Worm (Caenorhabditis elegans): ENCODE data around the gene F29A7.6.

The F29A7.6 gene

ce11 chrII:2756351-2756750 is 3.9 kb upstream of the F29A7.6 start:
- TF ChIP-seq grh-1 (GFP tag; IDR thresholded peaks at IDR 0.05) (no peak), zip-4 (GFP tag; optimal IDR thresholded peaks at IDR 0.05) (no peak), nhr-28 (tag; optimal IDR thresholded peaks at IDR 0.05) (no peak)

ce11 chrII:2754595-2754994 is 2.2 kb upstream of the F29A7.6 start:
- no peak for TF ChIP-seq fkh-4 (tag; optimal IDR thresholded peaks at IDR 0.05; ENCODE audit: borderline replicate concordance)
- no peak for TF ChIP-seq nhr-90 (tag; optimal IDR thresholded peaks at IDR 0.05; ENCODE audit: poor library complexity)
- TF ChIP-seq efl-1 (optimal IDR thresholded peaks at IDR 0.05) = no peak
- no peak for TF ChIP-seq efl-1 (GFP tag; optimal IDR thresholded peaks at IDR 0.05 in 1 of 2)
- TF ChIP-seq F16B12.6 (tag; optimal IDR thresholded peaks at IDR 0.05) = no peak
- no peak for TF ChIP-seq nhr-47 (tag; optimal IDR thresholded peaks at IDR 0.05)
- TF ChIP-seq ceh-8 (GFP tag; optimal IDR thresholded peaks at IDR 0.05) = no peak
- no peak for TF ChIP-seq ceh-63 (GFP tag; optimal IDR thresholded peaks at IDR 0.05)

ce11 chrII:2752999-2753398 is 588 bp upstream of the F29A7.6 start, which contains the start of gene F29A7.3:
TSS of gene F29A7.3 (plus strand) at chrII:2753299.
- TF ChIP-seq grh-1 (GFP tag; IDR thresholded peaks at IDR 0.05) (no peak), nhr-19 (GFP tag; conservative IDR thresholded peaks at IDR 0.05) (no peak), ceh-63 (GFP tag; optimal IDR thresholded peaks at IDR 0.05) (no peak), tbx-2 (tag; optimal IDR thresholded peaks at IDR 0.05) (no peak), nhr-76 (tag; optimal IDR thresholded peaks at IDR 0.05) (no peak), unc-86 (tag; optimal IDR thresholded peaks at IDR 0.05) (no peak), ceh-8 (GFP tag; optimal IDR thresholded peaks at IDR 0.05) (no peak), sptf-1 (tag; optimal IDR thresholded peaks at IDR 0.05) (no peak), hlh-4 (tag; optimal IDR thresholded peaks at IDR 0.05) (no peak), snpc-4 (tag; optimal IDR thresholded peaks at IDR 0.05) (no peak), mef-2 (tag; optimal IDR thresholded peaks at IDR 0.05) (no peak), pag-3 (tag; optimal IDR thresholded peaks at IDR 0.05; ENCODE audit: borderline replicate concordance, insufficient read depth) (no peak), aha-1 (tag; optimal IDR thresholded peaks at IDR 0.05) (no peak), zag-1 (tag; optimal IDR thresholded peaks at IDR 0.05) (no peak), C34B4.2 (tag; optimal IDR thresholded peaks at IDR 0.05) (no peak)

- TF ChIP-seq nhr-76 (tag; optimal IDR thresholded peaks at IDR 0.05) (no peak), unc-30 (tag; optimal IDR thresholded peaks at IDR 0.05) (no peak), nhr-11 (tag; optimal IDR thresholded peaks at IDR 0.05) (no peak), skn-1 (tag; optimal IDR thresholded peaks at IDR 0.05) (no peak), unc-98 (GFP tag; IDR thresholded peaks at IDR 0.05) (no peak), zip-4 (GFP tag; optimal IDR thresholded peaks at IDR 0.05) (no peak), dsc-1 (tag; optimal IDR thresholded peaks at IDR 0.05) (no peak), nhr-237 (tag; optimal IDR thresholded peaks at IDR 0.05) (no peak), nhr-84 (tag; optimal IDR thresholded peaks at IDR 0.05) (no peak), fos-1 (tag; optimal IDR thresholded peaks at IDR 0.05) (no peak), nhr-71 (tag; optimal IDR thresholded peaks at IDR 0.05) (no peak), F16B12.6 (tag; optimal IDR thresholded peaks at IDR 0.05) (no peak), xbp-1 (tag; optimal IDR thresholded peaks at IDR 0.05) (no peak), mdl-1 (tag; optimal IDR thresholded peaks at IDR 0.05) (no peak), pax-3 (tag; optimal IDR thresholded peaks at IDR 0.05) (no peak), lin-35 (GFP tag; optimal IDR thresholded peaks at IDR 0.05) (no peak), isw-1 (GFP tag; IDR thresholded peaks at IDR 0.05) (no peak), mef-2 (tag; optimal IDR thresholded peaks at IDR 0.05) (no peak), blmp-1 (tag; optimal IDR thresholded peaks at IDR 0.05) (no peak)
These were observed 1.1 kb downstream of the F29A7.6 start for ce11 chrII:2751278-2751677.
